Worm (Caenorhabditis elegans): Measurements from ENCODE around the gene F55C9.11.

The F55C9.11 gene

DNA sequence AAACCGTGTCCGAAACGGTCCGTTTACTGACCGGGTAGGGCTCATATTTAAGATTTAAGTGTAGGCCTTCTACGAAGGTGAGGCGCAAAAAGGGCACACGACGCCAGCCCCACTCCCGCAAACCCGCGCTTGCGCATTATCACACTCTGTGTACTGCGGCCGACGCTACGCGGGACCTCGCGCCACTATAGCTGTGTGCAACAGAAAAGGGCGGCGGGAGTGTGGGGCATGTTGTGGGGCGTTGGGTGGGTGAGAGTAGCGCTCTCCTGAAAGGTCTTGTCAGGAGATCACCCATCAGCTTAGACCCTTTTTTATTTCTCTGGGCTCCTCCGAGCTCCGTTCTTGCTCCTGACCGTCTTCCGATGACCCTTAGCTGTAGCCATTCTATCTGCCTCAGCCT lies 1.4 kb downstream of the F55C9.11 start:
- TF ChIP-seq W03F9.2 (tag; optimal IDR thresholded peaks at IDR 0.05) (no peak), him-1 (tag; optimal IDR thresholded peaks at IDR 0.05) (no peak), dao-5 (tag; optimal IDR thresholded peaks at IDR 0.05) (no peak)

DNA sequence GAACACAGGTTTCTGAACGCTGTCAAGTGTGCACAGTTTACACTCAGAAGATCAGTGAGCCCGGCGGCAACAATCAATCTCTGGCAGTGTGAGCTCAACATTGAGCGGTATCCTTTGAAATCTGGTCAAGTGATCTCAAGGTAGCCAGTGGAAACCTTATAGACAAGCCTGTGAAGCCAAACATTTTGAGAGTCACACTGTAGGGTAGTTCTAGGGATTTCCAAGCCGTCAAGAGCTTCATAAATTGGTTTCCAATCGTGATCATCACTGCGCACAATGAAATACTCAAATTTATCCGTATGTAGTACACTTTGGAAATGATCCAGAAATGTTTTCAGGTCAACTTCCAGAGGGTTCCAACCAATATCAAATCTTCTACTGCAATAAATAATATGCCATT lies 2.6 kb downstream of the F55C9.11 start, which contains the start of gene F55C9.15:
Gene F55C9.15 (minus strand): TSS at position 101 of the 400 bp plus-strand sequence.
- TF ChIP-seq him-1 (tag; optimal IDR thresholded peaks at IDR 0.05) (no peak), W03F9.2 (tag; optimal IDR thresholded peaks at IDR 0.05) (no peak), dao-5 (tag; optimal IDR thresholded peaks at IDR 0.05) (no peak)

DNA sequence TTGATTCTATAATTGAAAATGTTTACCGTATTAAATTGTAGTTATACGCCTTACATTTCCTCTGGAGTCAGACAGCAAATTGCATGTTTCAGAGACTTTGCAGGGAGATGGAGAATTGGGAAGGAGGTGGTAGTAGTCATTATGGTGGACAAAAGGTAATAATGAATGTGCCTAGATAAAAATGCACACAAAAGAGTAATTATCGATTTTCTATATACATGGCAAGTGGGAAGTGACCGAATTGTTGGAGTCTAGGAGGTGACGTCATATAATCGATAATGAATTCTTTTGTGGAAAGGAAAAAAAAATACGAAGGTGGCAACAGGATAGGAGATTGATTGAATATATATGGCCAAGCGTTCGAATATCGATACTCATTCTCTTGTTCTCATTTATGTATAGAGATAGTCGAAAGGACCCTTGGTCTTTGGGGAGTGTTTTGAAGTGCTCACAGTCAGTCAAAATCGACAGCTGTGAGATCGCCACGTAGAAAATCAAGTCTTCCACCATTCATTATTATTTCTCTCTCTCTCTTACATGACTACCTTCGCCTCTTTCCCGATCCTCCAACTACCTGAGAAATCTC lies 5.8 kb downstream of the F55C9.11 start, which contains the start of the genes fbxb-63 and fbxb-61:
Gene fbxb-63 (minus strand): TSS at position 142 of the 586 bp plus-strand sequence.
Gene fbxb-61 (plus strand): TSS at position 536 of the 586 bp plus-strand sequence.
- TF ChIP-seq dao-5 (tag; optimal IDR thresholded peaks at IDR 0.05) (no peak), him-1 (tag; optimal IDR thresholded peaks at IDR 0.05) (no peak), W03F9.2 (tag; optimal IDR thresholded peaks at IDR 0.05) (no peak)

DNA sequence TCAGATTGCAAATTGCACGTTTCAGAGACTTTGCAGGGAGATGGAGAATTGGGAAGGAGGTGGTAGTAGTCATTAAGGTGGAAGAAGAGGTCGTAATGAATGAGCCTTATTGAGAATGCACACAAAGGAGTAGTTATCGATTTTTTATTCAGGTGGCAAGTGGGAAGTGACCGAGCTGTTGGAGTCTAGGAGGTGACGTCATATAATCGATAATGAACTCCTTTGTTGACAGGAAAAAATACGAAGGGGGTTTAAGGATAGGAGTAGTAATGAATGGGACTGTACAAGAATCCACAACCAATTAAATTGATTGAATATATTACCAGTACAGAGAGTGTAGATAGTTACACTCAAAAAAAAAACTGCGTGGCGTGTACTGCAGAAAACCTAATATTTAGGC lies 7.6 kb downstream of the F55C9.11 start, which contains the start of gene fbxb-62:
Gene fbxb-62 (minus strand): TSS at position 101 of the 400 bp plus-strand sequence.
- TF ChIP-seq W03F9.2 (tag; optimal IDR thresholded peaks at IDR 0.05) (no peak), him-1 (tag; optimal IDR thresholded peaks at IDR 0.05) (no peak), dao-5 (tag; optimal IDR thresholded peaks at IDR 0.05) (no peak)

DNA sequence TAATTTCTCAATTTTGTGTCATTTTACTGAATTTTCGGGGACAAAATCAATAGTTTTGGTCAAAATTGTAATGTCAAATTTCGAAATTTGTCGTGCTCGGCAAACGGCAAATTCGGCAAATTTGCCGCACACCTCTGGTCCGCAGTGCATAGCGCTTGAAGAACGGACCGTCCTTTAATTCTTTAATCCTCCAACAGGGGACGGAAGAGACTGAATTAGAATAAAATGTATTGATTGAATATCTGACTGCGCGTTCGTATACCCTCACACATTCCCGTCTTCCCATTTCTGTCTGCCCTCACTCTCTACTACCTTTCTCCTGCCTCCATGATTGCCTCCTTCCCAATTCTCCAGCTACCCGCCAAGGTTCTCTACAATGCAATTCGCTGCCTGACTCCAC lies 10.2 kb downstream of the F55C9.11 start, which contains the start of gene F55C9.14:
Gene F55C9.14 (plus strand): TSS at position 301 of the 400 bp plus-strand sequence.
- TF ChIP-seq W03F9.2 (tag; optimal IDR thresholded peaks at IDR 0.05) = no peak
- TF ChIP-seq dao-5 (tag; optimal IDR thresholded peaks at IDR 0.05) = no peak
- TF ChIP-seq him-1 (tag; optimal IDR thresholded peaks at IDR 0.05) = no peak

DNA sequence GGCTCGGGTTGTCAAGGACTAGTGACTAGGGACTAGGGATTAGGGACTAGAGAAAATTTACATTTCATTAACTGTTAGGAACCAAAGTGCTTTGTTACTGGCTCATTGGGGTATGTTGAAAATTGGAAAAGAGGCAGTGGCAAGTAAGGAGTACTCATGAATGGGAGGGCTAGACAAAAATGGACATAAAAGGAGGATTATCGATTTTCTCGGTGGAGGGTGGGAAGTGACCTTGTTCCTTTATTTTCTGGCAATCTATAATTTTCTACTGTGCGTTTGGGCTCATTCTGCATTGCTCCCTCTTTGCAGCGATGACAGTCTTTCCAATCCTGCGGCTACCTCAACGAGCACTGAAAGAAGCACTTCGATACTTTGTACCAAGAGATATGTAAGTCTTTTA lies 12.0 kb downstream of the F55C9.11 start, which contains the start of gene fbxb-60:
Gene fbxb-60 (plus strand): TSS at position 301 of the 400 bp plus-strand sequence.
- TF ChIP-seq W03F9.2 (tag; optimal IDR thresholded peaks at IDR 0.05) = no peak
- no peak for TF ChIP-seq dao-5 (tag; optimal IDR thresholded peaks at IDR 0.05)
- TF ChIP-seq him-1 (tag; optimal IDR thresholded peaks at IDR 0.05) = no peak

DNA sequence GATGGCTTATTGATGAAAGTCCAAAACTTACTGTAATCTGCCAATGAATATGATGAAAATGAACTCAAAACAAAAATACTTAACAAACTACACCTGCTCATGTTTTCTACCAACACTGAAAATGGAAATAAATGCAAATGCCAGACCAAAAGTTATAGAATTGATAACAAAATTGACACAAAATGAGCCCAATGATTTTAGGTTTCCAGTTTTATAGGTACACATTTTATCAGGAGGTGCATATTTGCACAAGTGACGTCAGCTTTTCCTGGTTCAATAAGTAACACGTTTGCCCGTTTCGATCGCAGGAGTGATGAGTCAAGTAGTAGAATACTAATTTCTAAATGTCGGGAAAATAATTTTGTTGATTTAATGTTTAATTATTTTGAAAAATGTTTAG lies 12.8 kb downstream of the F55C9.11 start, which contains the start of gene F55C9.6:
Gene F55C9.6 (minus strand): TSS at position 101 of the 400 bp plus-strand sequence.
- TF ChIP-seq W03F9.2 (tag; optimal IDR thresholded peaks at IDR 0.05) (no peak), him-1 (tag; optimal IDR thresholded peaks at IDR 0.05) (no peak), dao-5 (tag; optimal IDR thresholded peaks at IDR 0.05) (no peak)

DNA sequence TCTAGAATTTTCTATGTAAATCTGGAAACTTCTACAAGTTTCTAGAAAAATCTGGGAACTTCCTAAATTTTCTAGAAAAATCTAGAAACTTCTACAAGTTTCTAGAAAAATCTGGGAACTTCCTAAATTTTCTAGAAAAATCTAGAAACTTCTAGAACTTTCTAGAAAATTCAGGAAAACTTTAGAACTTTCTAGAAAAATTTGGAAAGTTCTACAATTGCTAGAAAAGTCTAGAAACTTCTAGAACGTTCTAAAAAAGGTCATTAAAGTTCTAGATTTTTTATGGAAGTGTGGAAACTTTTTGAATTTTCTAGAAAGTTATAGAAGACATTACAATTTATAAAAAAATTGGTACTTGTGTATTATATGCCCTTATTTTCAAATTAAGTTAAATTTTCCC lies 16.5 kb downstream of the F55C9.11 start, which contains the start of gene F55C9.5:
Gene F55C9.5 (minus strand): TSS at position 101 of the 400 bp plus-strand sequence.
- no peak for TF ChIP-seq W03F9.2 (tag; optimal IDR thresholded peaks at IDR 0.05)

DNA sequence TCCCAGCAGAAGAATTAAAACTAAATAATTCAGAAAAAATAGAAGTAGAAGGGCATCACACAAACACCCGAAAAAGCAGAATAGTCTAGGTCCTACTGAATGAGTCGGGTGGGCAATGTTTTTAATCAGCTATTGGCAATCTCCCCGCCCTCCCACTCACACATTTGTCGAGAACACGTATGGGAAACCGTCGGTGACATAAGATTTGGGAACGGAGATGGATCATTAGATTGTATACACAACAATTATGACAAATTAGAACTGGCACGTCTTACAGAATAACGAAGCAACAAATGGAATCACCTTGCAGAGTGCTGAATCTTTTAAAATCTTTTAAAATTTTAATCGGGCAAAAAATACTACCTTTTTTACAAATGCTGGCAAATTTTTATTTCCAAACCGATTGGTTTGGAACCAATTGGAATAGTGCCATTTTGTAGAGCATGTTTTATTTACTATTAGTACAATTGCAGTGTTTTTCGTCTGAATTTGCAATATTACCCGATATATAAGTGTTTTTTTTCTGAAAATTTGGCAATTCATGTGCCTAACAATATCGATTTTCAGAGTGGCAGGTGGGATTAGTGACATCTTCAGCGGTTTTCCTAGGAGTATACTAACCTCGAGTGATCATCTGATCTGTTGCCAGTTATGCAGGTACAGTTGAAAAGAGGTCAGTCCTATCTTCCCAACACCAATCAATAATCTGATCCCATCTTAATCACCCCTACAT lies 21.3 kb downstream of the F55C9.11 start, which contains the start of the genes F55C9.3 and fbxb-57:
Gene F55C9.3 (minus strand): TSS at position 101 of the 733 bp plus-strand sequence.
Gene fbxb-57 (plus strand): TSS at position 683 of the 733 bp plus-strand sequence.
- TF ChIP-seq him-1 (tag; optimal IDR thresholded peaks at IDR 0.05) = no peak
- TF ChIP-seq W03F9.2 (tag; optimal IDR thresholded peaks at IDR 0.05) = no peak
- TF ChIP-seq dao-5 (tag; optimal IDR thresholded peaks at IDR 0.05) = no peak

DNA sequence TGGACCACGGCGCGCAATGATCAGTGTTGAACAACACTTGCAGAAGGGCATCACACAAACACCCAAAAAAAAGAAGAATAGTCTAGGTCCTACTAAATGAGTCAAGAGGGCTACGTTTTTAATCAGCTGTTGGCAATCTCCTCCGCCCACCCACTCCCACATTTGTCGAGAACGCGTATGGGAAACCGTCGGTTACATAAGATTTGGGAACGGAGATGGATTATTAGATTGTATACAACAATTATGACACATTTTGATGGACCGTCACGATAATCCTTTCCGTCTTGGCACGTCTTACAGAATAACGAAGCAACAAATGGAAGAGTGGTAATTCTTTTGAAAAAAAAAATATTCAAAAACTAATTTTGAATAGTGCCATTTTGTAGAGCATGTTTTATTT lies 23.6 kb downstream of the F55C9.11 start:
- TF ChIP-seq him-1 (tag; optimal IDR thresholded peaks at IDR 0.05) (no peak), W03F9.2 (tag; optimal IDR thresholded peaks at IDR 0.05) (no peak), dao-5 (tag; optimal IDR thresholded peaks at IDR 0.05) (no peak)

DNA sequence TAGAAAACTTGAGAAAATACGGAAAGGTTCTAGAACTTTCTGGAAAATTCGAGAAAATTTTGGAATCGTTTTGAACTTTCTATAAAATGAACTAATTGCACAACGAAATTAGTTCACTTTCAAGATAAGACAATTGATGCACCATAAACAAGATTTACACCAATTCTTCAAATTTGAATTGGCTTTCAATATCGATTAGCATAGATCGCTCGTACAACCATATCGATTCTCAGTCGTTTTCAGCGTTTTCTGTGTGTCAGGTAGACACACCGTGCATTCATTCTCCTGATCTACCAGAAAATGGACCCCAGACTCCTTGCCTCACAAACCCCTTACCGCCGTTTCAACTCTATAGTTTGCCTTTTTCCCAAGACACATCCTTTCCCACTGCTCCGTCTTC lies 27.2 kb downstream of the F55C9.11 start, which contains the start of gene fbxb-117:
Gene fbxb-117 (plus strand): TSS at position 301 of the 400 bp plus-strand sequence.
- no peak for TF ChIP-seq him-1 (tag; optimal IDR thresholded peaks at IDR 0.05)
- no peak for TF ChIP-seq W03F9.2 (tag; optimal IDR thresholded peaks at IDR 0.05)
- no peak for TF ChIP-seq dao-5 (tag; optimal IDR thresholded peaks at IDR 0.05)

DNA sequence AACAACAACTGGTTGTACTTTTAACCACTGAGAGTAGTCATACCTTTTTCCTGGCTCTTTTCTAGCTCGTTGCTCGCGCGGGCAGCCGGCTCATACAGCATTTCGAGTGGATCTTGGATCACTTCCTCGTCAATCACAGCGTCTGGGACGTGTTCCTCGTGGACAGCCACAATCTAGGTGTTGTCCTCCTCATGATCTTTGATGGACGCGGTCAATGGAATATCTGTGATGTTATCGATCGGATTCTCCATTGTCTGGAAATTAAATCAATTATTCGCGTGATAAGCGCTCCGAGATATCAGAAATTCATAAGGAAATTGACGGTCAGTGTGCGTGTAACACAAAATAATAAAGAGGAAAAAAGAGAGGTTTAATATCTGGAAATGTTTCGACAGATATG lies 29.6 kb downstream of the F55C9.11 start, which contains the start of gene F21D9.8:
Gene F21D9.8 (minus strand): TSS at position 101 of the 400 bp plus-strand sequence.
- TF ChIP-seq dao-5 (tag; optimal IDR thresholded peaks at IDR 0.05) = no peak
- TF ChIP-seq W03F9.2 (tag; optimal IDR thresholded peaks at IDR 0.05) = no peak
- no peak for TF ChIP-seq him-1 (tag; optimal IDR thresholded peaks at IDR 0.05)

DNA sequence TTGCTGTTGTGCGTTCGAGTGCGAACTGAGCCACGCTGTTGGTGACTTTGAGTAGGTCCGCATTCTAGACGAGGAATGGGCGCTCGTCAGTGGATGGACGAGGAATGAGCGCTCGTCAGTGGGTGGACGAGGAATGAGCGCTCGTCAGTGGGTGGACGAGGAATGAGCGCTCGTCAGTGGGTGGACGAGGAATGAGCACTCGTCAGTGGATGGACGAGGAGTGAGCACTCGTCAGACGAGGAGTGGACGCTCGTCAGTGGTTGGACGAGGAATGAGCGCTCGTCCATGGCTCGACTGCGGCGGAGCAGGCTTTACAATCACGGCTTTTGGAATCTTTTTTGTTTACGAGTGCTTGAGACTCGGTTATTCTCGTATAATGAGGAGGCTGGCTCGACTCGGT lies 31.0 kb downstream of the F55C9.11 start:
- TF ChIP-seq dao-5 (tag; optimal IDR thresholded peaks at IDR 0.05) = no peak
- TF ChIP-seq him-1 (tag; optimal IDR thresholded peaks at IDR 0.05) = no peak

DNA sequence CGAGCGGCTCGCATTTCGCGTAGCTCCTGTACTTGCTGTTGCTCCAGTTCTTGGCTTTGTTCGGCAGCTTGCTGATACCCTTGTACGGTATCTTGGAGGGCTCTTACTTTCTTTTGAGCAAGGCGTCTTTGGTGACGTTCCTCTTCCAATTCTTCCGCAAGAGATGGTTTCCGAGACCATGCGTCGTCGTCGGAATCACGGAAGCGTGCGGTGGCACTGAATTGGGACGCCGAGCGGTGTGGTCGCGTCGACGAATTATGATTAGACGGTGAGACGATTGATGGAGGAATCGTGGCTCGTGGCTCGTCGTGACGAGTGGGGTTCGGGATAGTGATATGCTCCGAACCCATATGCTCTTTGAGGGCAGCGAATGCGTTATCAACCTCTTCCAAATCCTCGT lies 33.1 kb downstream of the F55C9.11 start:
- TF ChIP-seq W03F9.2 (tag; optimal IDR thresholded peaks at IDR 0.05) (no peak), dao-5 (tag; optimal IDR thresholded peaks at IDR 0.05) (no peak), him-1 (tag; optimal IDR thresholded peaks at IDR 0.05) (no peak)
